Fruit fly (Drosophila melanogaster): Measurements from ENCODE around the gene RpS30.

RpS30 gene

DNA sequence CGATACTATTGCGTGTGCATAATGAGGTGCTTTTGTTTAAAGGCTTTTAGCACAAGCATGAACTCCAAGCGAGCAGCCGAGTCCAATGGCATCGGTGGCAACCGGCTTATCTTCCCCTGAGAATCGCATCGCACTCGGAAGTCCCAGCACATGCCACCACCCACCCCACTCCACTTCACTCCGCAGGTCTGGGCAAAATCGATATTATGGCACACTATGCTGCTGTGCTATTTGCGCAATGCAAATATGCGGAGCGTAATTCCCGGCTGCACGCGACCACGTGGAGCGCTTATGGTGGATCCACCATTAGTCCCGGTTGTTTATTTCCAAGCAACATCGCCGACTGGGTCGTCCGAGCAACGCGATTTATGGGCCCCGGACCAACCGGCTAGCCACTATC lies 32.1 kb upstream of the RpS30 start:
- no peak for TF ChIP-seq psq (GFP tag; optimal IDR thresholded peaks at IDR 0.05)
- no peak for TF ChIP-seq lola (GFP tag; optimal IDR thresholded peaks at IDR 0.05)
- TF ChIP-seq pan (optimal IDR thresholded peaks at IDR 0.05): no peak
- no peak for TF ChIP-seq CG9705 (GFP tag; optimal IDR thresholded peaks at IDR 0.05)
- TF ChIP-seq Rel (GFP tag; optimal IDR thresholded peaks at IDR 0.05): no peak
- peak; percentile 45 for TF ChIP-seq Rel (tag; optimal IDR thresholded peaks at IDR 0.05)
- TF ChIP-seq dsf (GFP tag; optimal IDR thresholded peaks at IDR 0.05; ENCODE audit: borderline replicate concordance): no peak

dm6 chr3R:20818689-20819088 lies 31.6 kb upstream of the RpS30 start, which contains the start of gene CG17270:
Gene CG17270, minus strand, starts transcription at chr3R:20818929.
- TF ChIP-seq Dfd (GFP tag; optimal IDR thresholded peaks at IDR 0.05): no peak

DNA sequence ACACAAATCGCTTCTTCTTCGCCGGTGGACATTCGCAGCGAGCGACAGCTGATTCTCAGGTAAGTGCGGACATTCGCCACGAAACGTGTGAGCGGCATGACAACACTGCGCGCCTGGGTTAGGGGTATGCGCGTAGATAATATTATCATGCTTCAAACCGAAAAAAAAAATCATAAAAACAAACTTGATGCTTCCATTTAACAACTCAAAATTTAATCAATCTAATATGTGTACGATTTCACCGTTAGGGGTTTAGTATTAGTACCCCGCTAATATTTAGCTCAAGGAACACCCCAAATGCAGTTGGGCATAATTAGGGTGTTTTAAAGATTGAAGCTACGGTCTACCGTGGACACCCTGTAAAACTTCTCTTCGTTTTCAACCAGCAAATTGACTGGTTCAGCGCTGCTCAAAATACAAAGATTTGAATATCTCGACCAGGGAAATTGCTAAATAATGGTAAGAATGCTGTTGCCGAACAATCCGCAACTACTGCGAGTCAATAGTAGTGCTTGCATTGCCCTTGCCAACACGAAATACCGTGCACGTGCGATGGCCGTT lies 28.4 kb upstream of the RpS30 start, which contains the start of the genes CG17271 and RpS20:
TSS of gene CG17271 (minus strand) at position 34 of the 561 bp plus-strand sequence.
TSS of gene RpS20 (plus strand) at position 367 of the 561 bp plus-strand sequence.
- peak; percentile 87 for TF ChIP-seq br (GFP tag; optimal IDR thresholded peaks at IDR 0.05)
- TF ChIP-seq usp (GFP tag; optimal IDR thresholded peaks at IDR 0.05): no peak
- peak; percentile 18 for TF ChIP-seq jim (GFP tag; optimal IDR thresholded peaks at IDR 0.05)
- TF ChIP-seq tai (GFP tag; optimal IDR thresholded peaks at IDR 0.05): no peak
- peak; percentile 66 for TF ChIP-seq dsf (GFP tag; optimal IDR thresholded peaks at IDR 0.05; ENCODE audit: borderline replicate concordance)
- no peak for TF ChIP-seq N (GFP tag; optimal IDR thresholded peaks at IDR 0.05)
- no peak for TF ChIP-seq Hr78 (GFP tag; optimal IDR thresholded peaks at IDR 0.05)
- peak; percentile 89 for TF ChIP-seq woc (GFP tag; optimal IDR thresholded peaks at IDR 0.05)
- no peak for TF ChIP-seq brk (GFP tag; optimal IDR thresholded peaks at IDR 0.05)
- peak; percentile 91 for TF ChIP-seq fru (GFP tag; optimal IDR thresholded peaks at IDR 0.05)
- peak; percentile 95 for TF ChIP-seq sv (GFP tag; optimal IDR thresholded peaks at IDR 0.05)
- peak; percentile 68 for TF ChIP-seq dmrt93B (GFP tag; optimal IDR thresholded peaks at IDR 0.05)
- no peak for TF ChIP-seq GATAd (GFP tag; optimal IDR thresholded peaks at IDR 0.05)
- TF ChIP-seq Myc (optimal IDR thresholded peaks at IDR 0.05): peak; percentile 61
- no peak for TF ChIP-seq lola (GFP tag; optimal IDR thresholded peaks at IDR 0.05)
- peak; percentile 92 for TF ChIP-seq Hnf4 (GFP tag; optimal IDR thresholded peaks at IDR 0.05)
- TF ChIP-seq Vsx2 (GFP tag; optimal IDR thresholded peaks at IDR 0.05; ENCODE audit: partially characterized antibody): peak; percentile 98
- peak; percentile 92 for TF ChIP-seq h (GFP tag; optimal IDR thresholded peaks at IDR 0.05)
- TF ChIP-seq CG32264 (GFP tag; optimal IDR thresholded peaks at IDR 0.05): peak; percentile 78
- peak; percentile 37 for TF ChIP-seq Mio (GFP tag; optimal IDR thresholded peaks at IDR 0.05)
- TF ChIP-seq dl (GFP tag; optimal IDR thresholded peaks at IDR 0.05; ENCODE audit: insufficient read depth in 1 of 2, partially characterized antibody in 2 of 2): peak in 1 of 2 experiments; percentile 78
- peak; percentile 78 for TF ChIP-seq CG9705 (GFP tag; optimal IDR thresholded peaks at IDR 0.05)
- peak; percentile 91 for TF ChIP-seq ey (GFP tag; optimal IDR thresholded peaks at IDR 0.05)
- TF ChIP-seq Jra (GFP tag; optimal IDR thresholded peaks at IDR 0.05): peak; percentile 91
- no peak for TF ChIP-seq Abd-B (GFP tag; optimal IDR thresholded peaks at IDR 0.05)
- TF ChIP-seq Dfd (GFP tag; optimal IDR thresholded peaks at IDR 0.05): no peak
- TF ChIP-seq Sp1 (GFP tag; optimal IDR thresholded peaks at IDR 0.05): peak; percentile 80
- peak; percentile 89 for TF ChIP-seq Dif (GFP tag; optimal IDR thresholded peaks at IDR 0.05; ENCODE audit: partially characterized antibody)
- peak; percentile 87 for TF ChIP-seq Hr83 (GFP tag; optimal IDR thresholded peaks at IDR 0.05; ENCODE audit: poor library complexity, severe bottlenecking)
- TF ChIP-seq CrebA (GFP tag; optimal IDR thresholded peaks at IDR 0.05; ENCODE audit: borderline replicate concordance): no peak
- TF ChIP-seq Rel (GFP tag; optimal IDR thresholded peaks at IDR 0.05): no peak
- TF ChIP-seq Rel (tag; optimal IDR thresholded peaks at IDR 0.05): peak; percentile 74
- TF ChIP-seq pan (optimal IDR thresholded peaks at IDR 0.05): no peak
- TF ChIP-seq rgr (GFP tag; optimal IDR thresholded peaks at IDR 0.05): peak; percentile 89
- peak; percentile 77 for TF ChIP-seq OdsH (GFP tag; optimal IDR thresholded peaks at IDR 0.05)
- TF ChIP-seq sage (GFP tag; optimal IDR thresholded peaks at IDR 0.05): no peak
- TF ChIP-seq foxo (GFP tag; optimal IDR thresholded peaks at IDR 0.05): peak; percentile 4 to 94
- peak; percentile 78 for TF ChIP-seq HLH106 (tag; optimal IDR thresholded peaks at IDR 0.05)
- peak; percentile 67 for TF ChIP-seq psq (GFP tag; optimal IDR thresholded peaks at IDR 0.05)

All from whole organism, wandering third instar larva.